Worm (Caenorhabditis elegans) whole organism, late embryonic: ENCODE results near the gene F41E6.8.
A peak's percentile ranks its signal among the peaks of the same experiment; 100 is the strongest.

ENCODE experiments used
- C08G9.2 ChIP-seq: sonication (generic microtip); optimal IDR thresholded peaks from 2 replicates; lab custom pipeline; 2016; ENCODE audit warnings: mild to moderate bottlenecking, missing genetic modification characterization, moderate library complexity, missing compliant biosample characterization
- C38D4.7 ChIP-seq: fragments of 200-800 bp; sonication (Bioruptor generic); optimal IDR thresholded peaks from 2 replicates; lab custom pipeline; 2018; ENCODE audit warnings: mild to moderate bottlenecking, missing genetic modification characterization, moderate library complexity, missing compliant biosample characterization
- K02D7.2 ChIP-seq: sonication (generic microtip); optimal IDR thresholded peaks from 2 replicates; lab custom pipeline; 2017; ENCODE audit warnings: mild to moderate bottlenecking, missing genetic modification characterization, missing compliant biosample characterization
- T23F11.4 ChIP-seq: fragments of 200-800 bp; sonication (Bioruptor generic); optimal IDR thresholded peaks from 2 replicates; lab custom pipeline; 2018; ENCODE audit warnings: mild to moderate bottlenecking, missing genetic modification characterization, missing compliant biosample characterization
- Y22D7AL.16 ChIP-seq: sonication (generic microtip); optimal IDR thresholded peaks from 2 replicates; lab custom pipeline; 2016; ENCODE audit warnings: missing genetic modification characterization, missing compliant biosample characterization
- ama-1 ChIP-seq: fragments of 150-350 bp; optimal IDR thresholded peaks from 2 replicates; lab custom pipeline; 2014
- ceh-18 ChIP-seq: sonication (generic microtip); optimal IDR thresholded peaks from 2 replicates; lab custom pipeline; 2016; ENCODE audit warnings: missing genetic modification characterization, missing compliant biosample characterization
- ceh-30 ChIP-seq: fragments of 150-350 bp; optimal IDR thresholded peaks from 2 replicates; lab custom pipeline; 2014; ENCODE audit warnings: missing biosample characterization, missing genetic modification characterization
- ceh-31 ChIP-seq: sonication (generic microtip); optimal IDR thresholded peaks from 2 replicates; lab custom pipeline; 2016; ENCODE audit warnings: missing genetic modification characterization, missing compliant biosample characterization
- ceh-34 ChIP-seq: sonication (generic microtip); optimal IDR thresholded peaks from 2 replicates; lab custom pipeline; 2016; ENCODE audit warnings: mild to moderate bottlenecking, missing genetic modification characterization, missing compliant biosample characterization
- ceh-45 ChIP-seq: fragments of 200-800 bp; sonication (Bioruptor generic); IDR thresholded peaks from 2 replicates; pipeline ENCODE4 v1.3.6; 2022; ENCODE audit warnings: missing genetic modification reagents, missing genetic modification characterization, missing compliant biosample characterization
- ceh-48 ChIP-seq: sonication (generic microtip); optimal IDR thresholded peaks from 2 replicates; lab custom pipeline; 2016; ENCODE audit warnings: missing genetic modification characterization, inconsistent platforms, missing compliant biosample characterization
- ceh-9 ChIP-seq: sonication (generic microtip); optimal IDR thresholded peaks from 2 replicates; lab custom pipeline; 2016; ENCODE audit warnings: mild to moderate bottlenecking, missing genetic modification characterization, inconsistent platforms, missing compliant biosample characterization
- che-1 ChIP-seq: sonication (generic microtip); optimal IDR thresholded peaks from 2 replicates; lab custom pipeline; 2016; ENCODE audit warnings: mild to moderate bottlenecking, missing genetic modification characterization, missing compliant biosample characterization
- dmd-4 ChIP-seq: sonication (generic microtip); optimal IDR thresholded peaks from 2 replicates; lab custom pipeline; 2016; ENCODE audit warnings: borderline replicate concordance, missing genetic modification characterization, missing compliant biosample characterization
- elt-2 ChIP-seq: sonication (generic microtip); optimal IDR thresholded peaks from 2 replicates; lab custom pipeline; 2016; ENCODE audit warnings: missing genetic modification reagents, missing genetic modification characterization, missing compliant biosample characterization
- eyg-1 ChIP-seq: sonication (generic microtip); optimal IDR thresholded peaks from 2 replicates; lab custom pipeline; 2016; ENCODE audit warnings: missing genotype, missing genetic modification characterization, missing compliant biosample characterization
- fkh-6 ChIP-seq: sonication (generic microtip); optimal IDR thresholded peaks from 2 replicates; lab custom pipeline; 2016; ENCODE audit warnings: missing genetic modification characterization, missing compliant biosample characterization
- hlh-13 ChIP-seq: fragments of 200-800 bp; sonication (Bioruptor generic); optimal IDR thresholded peaks from 2 replicates; lab custom pipeline; 2018; ENCODE audit warnings: mild to moderate bottlenecking, missing genetic modification characterization, missing compliant biosample characterization
- hlh-15 ChIP-seq: sonication (generic microtip); optimal IDR thresholded peaks from 2 replicates; lab custom pipeline; 2016; ENCODE audit warnings: missing genetic modification characterization, missing compliant biosample characterization
- hlh-6 ChIP-seq: sonication (generic microtip); optimal IDR thresholded peaks from 2 replicates; lab custom pipeline; 2016; ENCODE audit warnings: missing genotype, missing genetic modification characterization, missing compliant biosample characterization
- lim-6 ChIP-seq: sonication (generic microtip); optimal IDR thresholded peaks from 2 replicates; lab custom pipeline; 2016; ENCODE audit warnings: missing genetic modification characterization, missing compliant biosample characterization
- lin-11 ChIP-seq: fragments of 200-800 bp; sonication (Bioruptor generic); optimal IDR thresholded peaks from 2 replicates; lab custom pipeline; 2018; ENCODE audit warnings: mild to moderate bottlenecking, missing genetic modification characterization, missing compliant biosample characterization
- mec-3 ChIP-seq: sonication (generic microtip); optimal IDR thresholded peaks from 2 replicates; lab custom pipeline; 2016; ENCODE audit warnings: borderline replicate concordance, missing genetic modification characterization, missing compliant biosample characterization
- nfya-1 ChIP-seq: sonication (generic microtip); optimal IDR thresholded peaks from 2 replicates; lab custom pipeline; 2017; ENCODE audit warnings: missing genetic modification characterization, mild to moderate bottlenecking, missing compliant biosample characterization, antibody characterized with exemption, moderate library complexity
- nhr-232 ChIP-seq: sonication (generic microtip); optimal IDR thresholded peaks from 2 replicates; lab custom pipeline; 2016; ENCODE audit warnings: missing genetic modification characterization, missing compliant biosample characterization
- pag-3 ChIP-seq: sonication (generic microtip); optimal IDR thresholded peaks from 2 replicates; lab custom pipeline; 2016; ENCODE audit warnings: missing compliant biosample characterization, missing genetic modification characterization, borderline replicate concordance
- pha-2 ChIP-seq: sonication (generic microtip); optimal IDR thresholded peaks from 2 replicates; lab custom pipeline; 2017; ENCODE audit warnings: mild to moderate bottlenecking, missing genetic modification characterization, missing compliant biosample characterization
- pha-4 ChIP-seq: fragments of 150-350 bp; optimal IDR thresholded peaks from 2 replicates; lab custom pipeline; 2018; ENCODE audit warnings: missing biosample characterization, missing genetic modification reagents, missing genetic modification characterization
- pqm-1 ChIP-seq: sonication (generic microtip); optimal IDR thresholded peaks from 2 replicates; lab custom pipeline; 2016; ENCODE audit warnings: missing genetic modification characterization, missing compliant biosample characterization
- ref-2 ChIP-seq: sonication (generic microtip); optimal IDR thresholded peaks from 2 replicates; lab custom pipeline; 2016; ENCODE audit warnings: missing genetic modification characterization, missing compliant biosample characterization
- sdc-2 ChIP-seq: sonication (generic microtip); optimal IDR thresholded peaks from 2 replicates; lab custom pipeline; 2016; ENCODE audit warnings: missing genotype, missing genetic modification characterization, missing compliant biosample characterization
- sox-4 ChIP-seq: sonication (generic microtip); optimal IDR thresholded peaks from 2 replicates; lab custom pipeline; 2017; ENCODE audit warnings: mild to moderate bottlenecking, missing genetic modification characterization, inconsistent platforms, missing compliant biosample characterization
- syd-9 ChIP-seq: sonication (generic microtip); optimal IDR thresholded peaks from 2 replicates; lab custom pipeline; 2016; ENCODE audit warnings: mild to moderate bottlenecking, missing genetic modification characterization, moderate library complexity, missing compliant biosample characterization
- tbx-2 ChIP-seq: sonication (generic microtip); optimal IDR thresholded peaks from 2 replicates; lab custom pipeline; 2016; ENCODE audit warnings: missing genetic modification characterization, missing compliant biosample characterization
- tbx-7 ChIP-seq: sonication (generic microtip); optimal IDR thresholded peaks from 2 replicates; lab custom pipeline; 2016; ENCODE audit warnings: missing genotype, missing genetic modification characterization, missing compliant biosample characterization
- unc-3 ChIP-seq, 2 experiments: fragments of 200-800 bp in 1 of 2; sonication (Bioruptor generic) in 1 of 2; sonication (generic microtip) in 1 of 2; conservative IDR thresholded peaks in 1 of 2; optimal IDR thresholded peaks in 1 of 2; 2 replicates each; pipeline versions ENCODE4 v1.3.6 to Lab custom; 2016 to 2022; ENCODE audit warnings: missing compliant biosample characterization in 2 of 2, missing genetic modification characterization in 2 of 2, missing genetic modification reagents in 1 of 2
- unc-42 ChIP-seq: sonication (generic microtip); optimal IDR thresholded peaks from 2 replicates; lab custom pipeline; 2016; ENCODE audit warnings: missing genotype, missing genetic modification characterization, missing compliant biosample characterization
- unc-55 ChIP-seq: sonication (generic microtip); optimal IDR thresholded peaks from 2 replicates; lab custom pipeline; 2017; ENCODE audit warnings: missing biosample characterization, missing genetic modification reagents, missing genetic modification characterization
- zip-5 ChIP-seq: sonication (generic microtip); optimal IDR thresholded peaks from 2 replicates; lab custom pipeline; 2016; ENCODE audit warnings: missing genetic modification characterization, missing compliant biosample characterization

F41E6.8 gene

DNA sequence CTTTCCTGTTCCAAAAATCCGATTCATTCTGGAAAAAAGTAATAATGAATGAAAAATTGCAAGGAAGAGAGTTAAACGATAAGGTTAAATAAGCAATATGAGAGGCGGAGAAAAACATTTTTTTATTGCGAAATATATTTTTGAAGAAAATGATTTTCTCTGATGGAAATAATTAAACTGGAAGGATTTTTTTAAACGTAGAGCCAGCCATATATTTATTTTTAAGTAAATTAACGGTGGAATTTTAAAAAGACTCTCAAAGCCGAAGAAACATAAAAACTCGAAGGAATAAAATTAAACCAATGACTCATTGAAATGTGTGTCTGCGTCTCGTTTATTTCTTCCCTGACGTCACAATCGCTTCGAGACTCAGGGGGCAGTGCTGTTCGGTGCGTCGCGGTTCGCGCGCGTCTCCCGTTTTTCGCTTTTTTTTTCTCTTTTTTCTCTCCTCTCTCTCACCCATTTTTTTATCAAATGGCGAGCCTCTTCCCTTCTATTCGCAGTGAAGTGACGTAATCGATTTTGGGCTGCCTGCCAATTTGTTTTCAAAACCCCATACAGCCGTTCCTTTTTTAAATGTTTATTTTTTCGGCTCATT is 4.9 kb upstream of the F41E6.8 start, which contains the start of gene vps-60 (continued):
- TF ChIP-seq ceh-34 (tag; lab: Kevin White, UChicago) (peak; percentile 69), ceh-18 (peak; percentile 89), ref-2 (tag; lab: Kevin White, UChicago) (peak; percentile 72), Y22D7AL.16 (tag; lab: Kevin White, UChicago) (no peak), unc-3 (GFP tag; conservative IDR thresholded peaks at IDR 0.05; lab: Robert Waterston, UW) (no peak), unc-3 (tag; optimal IDR thresholded peaks at IDR 0.05; lab: Kevin White, UChicago) (peak; percentile 4), syd-9 (tag; lab: Kevin White, UChicago) (no peak), hlh-13 (GFP tag; lab: Kevin White, UChicago) (no peak), pha-2 (no peak), ceh-45 (GFP tag; lab: Robert Waterston, UW) (no peak), unc-55 (GFP tag; lab: Kevin White, UChicago) (peak; percentile 61), fkh-6 (tag; lab: Kevin White, UChicago) (no peak), zip-5 (tag; lab: Kevin White, UChicago) (no peak), ceh-31 (tag; lab: Kevin White, UChicago) (no peak), tbx-2 (tag; lab: Kevin White, UChicago) (peak; percentile 76), dmd-4 (tag; lab: Kevin White, UChicago) (no peak), ama-1 (lab: Kevin White, UChicago) (no peak), C38D4.7 (GFP tag; lab: Kevin White, UChicago) (no peak), mec-3 (tag; lab: Kevin White, UChicago) (no peak), pag-3 (tag; lab: Kevin White, UChicago) (no peak), pha-4 (tag; lab: Kevin White, UChicago) (no peak), ceh-48 (tag; lab: Kevin White, UChicago) (no peak), K02D7.2 (tag; lab: Kevin White, UChicago) (no peak), pqm-1 (peak; percentile 51), eyg-1 (tag; lab: Kevin White, UChicago) (no peak), C08G9.2 (tag; lab: Kevin White, UChicago) (no peak), nhr-232 (no peak), sdc-2 (tag; lab: Kevin White, UChicago) (peak; percentile 32), sox-4 (no peak), T23F11.4 (GFP tag; lab: Kevin White, UChicago) (no peak), ceh-9 (tag; lab: Kevin White, UChicago) (no peak), hlh-6 (tag; lab: Kevin White, UChicago) (no peak), nfya-1 (peak; percentile 90), lim-6 (tag; lab: Kevin White, UChicago) (no peak), lin-11 (tag; lab: Kevin White, UChicago) (no peak), ceh-30 (tag; lab: Kevin White, UChicago) (no peak), unc-42 (tag; lab: Kevin White, UChicago) (peak; percentile 88), hlh-15 (tag; lab: Kevin White, UChicago) (no peak), che-1 (tag; lab: Kevin White, UChicago) (peak; percentile 3)

- TF ChIP-seq tbx-7 (tag; lab: Kevin White, UChicago): no peak
- peak; percentile 65 for TF ChIP-seq elt-2 (tag; lab: Kevin White, UChicago)
Observed at ce11 chrV:8603272-8603671, 2.0 kb upstream of the F41E6.8 start, which contains the start of gene F41E6.5. F41E6.5 (plus strand) TSS chrV:8603480.
